Fruit fly (Drosophila melanogaster) whole organism, larva: ENCODE results near the gene CG9497.

Experiments
- noc ChIP-seq: fragments of 200-800 bp; sonication (Bioruptor generic); optimal IDR thresholded peaks from 3 replicates; lab custom pipeline; 2019; ENCODE audit warnings: missing biosample characterization, mild to moderate bottlenecking, missing genetic modification characterization, moderate library complexity

The CG9497 gene

DNA sequence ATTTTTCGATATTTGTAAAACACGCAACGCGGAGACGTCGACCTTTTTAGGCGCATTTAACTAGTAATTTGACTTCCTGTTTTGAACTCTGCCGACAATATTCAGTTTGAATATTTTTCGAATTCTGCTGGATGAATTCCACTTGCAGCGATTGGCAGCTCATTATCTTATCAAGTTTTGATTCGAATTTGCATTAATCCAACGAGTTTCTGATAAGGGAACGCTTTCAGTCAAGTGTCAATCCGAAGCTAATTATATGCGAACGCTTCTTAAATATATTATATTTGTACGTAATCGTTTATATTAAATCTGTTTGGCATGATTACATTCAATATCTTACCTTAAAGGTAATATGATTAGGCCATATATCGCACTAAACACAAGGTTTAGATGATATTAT is at the start of gene CG9497:
Gene CG9497 (minus strand): TSS at position 101 of the 400 bp plus-strand sequence.
- TF ChIP-seq noc: no peak

DNA sequence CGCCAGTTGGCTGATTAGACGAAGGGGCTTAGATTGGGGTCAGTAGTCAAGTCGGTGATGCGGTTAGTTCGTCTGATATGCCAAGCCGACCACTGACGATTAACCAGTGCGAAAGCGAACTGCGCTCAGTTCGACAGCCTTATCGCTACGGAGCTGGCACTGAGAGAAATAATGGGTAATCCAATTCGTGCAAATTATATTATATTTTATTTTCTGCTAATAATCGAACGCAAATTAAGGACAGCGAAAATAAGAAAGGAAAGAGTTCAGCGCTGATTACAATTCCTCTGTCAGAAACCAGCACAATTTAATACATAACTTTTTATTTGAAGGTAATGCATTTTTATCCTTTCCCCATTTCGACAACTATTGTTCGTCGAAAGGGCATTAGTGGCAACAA is 48.9 kb upstream of the CG9497 start, which contains the start of gene CG42369:
Gene CG42369 (minus strand): TSS at position 101 of the 400 bp plus-strand sequence.
- TF ChIP-seq noc: no peak

dm6 chr2L:6391469-6391868 is 43.2 kb upstream of the CG9497 start:
- TF ChIP-seq noc: no peak

dm6 chr2L:6387068-6387467 is 38.8 kb upstream of the CG9497 start:
- no peak for TF ChIP-seq noc

- TF ChIP-seq noc: no peak
Observed at dm6 chr2L:6385409-6385808, 37.2 kb upstream of the CG9497 start, which contains the start of gene Nepl6. Gene Nepl6, minus strand, starts transcription at chr2L:6385512.

- no peak for TF ChIP-seq noc
Observed at dm6 chr2L:6380966-6381365, 32.7 kb upstream of the CG9497 start, which contains the start of gene Nepl5. Gene Nepl5, plus strand, starts transcription at chr2L:6381266.

DNA sequence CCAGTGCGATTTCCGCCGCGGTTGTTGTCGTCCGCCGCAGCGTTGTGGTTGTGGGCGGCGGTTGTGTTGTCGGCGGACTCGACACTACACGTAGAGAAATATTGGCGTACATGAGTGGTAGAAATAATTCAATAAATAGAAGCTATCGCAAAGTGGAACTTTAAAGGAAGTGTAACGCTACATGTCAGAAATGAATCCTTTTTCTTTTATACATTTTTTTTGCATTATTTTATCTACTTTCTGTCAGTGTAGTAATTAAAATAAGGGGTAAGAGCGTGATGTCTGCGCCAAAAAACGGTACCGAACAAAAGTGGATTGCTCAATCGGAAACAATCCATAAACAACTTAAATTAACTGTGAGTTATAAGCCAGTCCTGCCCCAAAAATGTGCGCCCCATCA is 31.0 kb upstream of the CG9497 start:
- TF ChIP-seq noc: no peak

DNA sequence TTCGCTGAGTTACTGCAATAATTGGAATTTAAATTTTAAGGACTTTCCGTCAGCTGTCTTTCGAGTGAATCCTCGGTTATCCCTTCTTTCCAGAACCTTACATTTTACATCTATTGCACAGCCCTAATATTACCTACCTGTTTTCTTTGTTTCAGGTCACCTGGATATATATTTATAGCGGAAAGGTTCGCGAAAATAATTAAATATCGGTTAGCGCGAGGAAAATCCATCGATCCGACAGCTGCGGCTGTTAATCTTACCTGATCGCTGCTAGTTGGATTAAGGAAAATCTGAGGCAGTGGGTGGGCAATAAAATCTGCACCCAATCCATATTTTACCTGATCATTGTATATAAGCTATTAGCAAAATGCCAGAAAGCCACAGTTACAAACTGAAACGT is 24.9 kb upstream of the CG9497 start:
- TF ChIP-seq noc: no peak

DNA sequence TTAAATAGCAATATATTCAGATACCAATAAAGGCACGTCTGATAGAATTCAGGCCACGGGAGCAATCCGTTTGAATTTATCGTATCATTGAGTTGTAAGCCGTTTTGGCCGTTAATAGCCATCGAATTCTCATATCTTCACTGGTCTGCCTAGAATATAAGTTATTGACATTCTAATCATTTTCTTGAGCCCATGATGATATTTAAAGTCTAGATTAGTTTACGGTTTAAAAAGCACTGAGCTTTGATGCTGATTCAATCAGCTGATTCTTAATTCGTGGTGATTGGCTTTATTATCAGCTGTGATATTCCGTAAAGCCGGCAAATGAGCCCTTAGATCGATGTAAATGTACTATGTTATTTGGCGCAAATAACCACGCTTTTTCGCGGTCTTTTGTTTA is 23.9 kb upstream of the CG9497 start, which contains the start of gene slam:
Gene slam (plus strand): TSS at position 301 of the 400 bp plus-strand sequence.
- no peak for TF ChIP-seq noc

DNA sequence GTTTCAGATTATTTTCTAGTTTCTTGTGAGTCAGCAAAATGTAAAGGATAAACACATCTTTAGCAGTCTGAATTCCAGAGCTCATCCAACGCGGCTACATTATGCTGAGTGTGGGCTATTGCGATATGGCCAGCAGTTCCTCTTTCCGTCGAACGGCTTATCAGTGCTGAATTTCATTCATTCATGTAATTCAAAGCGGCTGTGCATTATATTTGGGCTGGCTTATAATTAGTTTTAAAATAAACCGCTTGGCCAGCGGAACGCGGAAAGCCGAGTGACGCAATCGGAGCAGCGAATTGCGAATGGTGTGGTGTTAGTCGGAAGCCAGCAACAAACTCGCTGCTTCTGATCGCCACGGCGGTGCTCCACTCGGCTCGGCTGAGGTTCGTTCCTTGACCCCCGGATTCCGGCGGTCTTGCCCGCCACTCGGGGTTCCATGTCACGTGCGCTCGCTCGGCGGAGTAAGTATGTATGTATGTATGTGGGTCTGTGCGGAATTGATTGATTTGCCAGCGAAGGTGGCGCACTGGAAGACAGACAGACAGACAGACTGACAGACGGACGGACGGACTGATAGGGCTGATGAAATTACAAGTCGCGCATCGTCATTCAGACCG is 22.9 kb upstream of the CG9497 start:
- TF ChIP-seq noc: no peak

dm6 chr2L:6369286-6369685 is 21.1 kb upstream of the CG9497 start:
- no peak for TF ChIP-seq noc

DNA sequence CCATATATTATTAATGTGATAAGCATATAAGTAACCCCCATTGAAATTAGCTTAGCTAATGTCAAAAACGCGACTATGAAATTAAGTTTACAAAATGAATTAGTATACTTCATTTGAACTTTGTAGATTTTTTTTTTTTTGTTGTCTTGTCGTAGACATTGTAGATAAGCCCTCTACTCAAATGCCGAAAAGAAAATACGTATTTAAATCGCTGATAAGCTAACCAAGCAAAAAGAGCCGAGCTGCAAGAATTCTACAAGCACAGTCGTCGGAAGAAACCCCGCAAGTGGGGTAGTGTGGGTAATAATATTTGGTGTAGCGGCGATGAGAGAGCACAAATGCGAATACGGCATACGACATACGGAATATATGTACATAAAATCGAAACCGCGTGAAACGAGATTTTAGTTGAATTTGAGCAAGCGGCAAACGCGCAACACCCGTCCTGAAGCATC is 19.3 kb upstream of the CG9497 start, which contains the start of gene Nepl4:
Gene Nepl4 (plus strand): TSS at position 405 of the 455 bp plus-strand sequence.
- peak; percentile 82 for TF ChIP-seq noc

- TF ChIP-seq noc: no peak
Observed at dm6 chr2L:6366924-6367323, 18.7 kb upstream of the CG9497 start.

dm6 chr2L:6360059-6360458 is 11.8 kb upstream of the CG9497 start:
- no peak for TF ChIP-seq noc

- TF ChIP-seq noc: no peak
Observed at dm6 chr2L:6358218-6358617, 10.0 kb upstream of the CG9497 start, which contains the start of gene CG9500. Gene CG9500, minus strand, starts transcription at chr2L:6358318.

DNA sequence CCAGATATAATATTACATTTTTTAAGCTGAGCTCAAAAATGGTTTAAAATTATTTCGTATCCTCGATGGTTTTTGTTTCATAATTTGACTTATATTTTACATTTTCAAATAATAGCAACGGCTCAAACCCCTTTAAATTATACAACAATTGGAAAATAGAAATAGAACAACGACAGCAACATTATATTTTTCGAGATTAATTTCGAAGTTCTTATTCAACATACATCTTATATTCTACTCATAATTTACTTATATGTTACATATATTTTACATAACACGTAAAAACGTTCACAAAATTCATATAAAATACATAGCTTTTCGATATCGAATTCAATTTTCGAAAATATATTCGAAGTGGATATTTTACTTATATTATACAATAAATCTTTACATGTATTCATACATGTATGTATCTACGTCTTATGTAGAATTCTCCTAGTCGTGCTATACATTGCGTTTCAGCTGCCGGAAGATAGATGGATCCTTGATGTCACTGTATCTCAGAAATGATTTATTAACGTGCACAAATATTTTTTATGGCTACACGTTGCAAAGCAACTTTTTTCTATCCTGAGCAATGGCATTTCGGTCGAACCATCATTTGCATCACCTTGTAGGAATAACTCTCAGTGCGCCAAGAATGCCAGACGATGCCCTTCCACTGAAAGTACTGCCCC is 8.6 kb upstream of the CG9497 start:
- no peak for TF ChIP-seq noc

- no peak for TF ChIP-seq noc
Observed at dm6 chr2L:6356134-6356533, 7.9 kb upstream of the CG9497 start.

- TF ChIP-seq noc: no peak
Observed at dm6 chr2L:6354656-6355055, 6.4 kb upstream of the CG9497 start, which contains the start of gene ppk14. Gene ppk14, plus strand, starts transcription at chr2L:6354956.
